Worm (Caenorhabditis elegans): ENCODE measurements around the gene tsr-1.
A peak's percentile ranks its signal among the peaks of the same experiment; 100 is the strongest.

tsr-1 gene

DNA sequence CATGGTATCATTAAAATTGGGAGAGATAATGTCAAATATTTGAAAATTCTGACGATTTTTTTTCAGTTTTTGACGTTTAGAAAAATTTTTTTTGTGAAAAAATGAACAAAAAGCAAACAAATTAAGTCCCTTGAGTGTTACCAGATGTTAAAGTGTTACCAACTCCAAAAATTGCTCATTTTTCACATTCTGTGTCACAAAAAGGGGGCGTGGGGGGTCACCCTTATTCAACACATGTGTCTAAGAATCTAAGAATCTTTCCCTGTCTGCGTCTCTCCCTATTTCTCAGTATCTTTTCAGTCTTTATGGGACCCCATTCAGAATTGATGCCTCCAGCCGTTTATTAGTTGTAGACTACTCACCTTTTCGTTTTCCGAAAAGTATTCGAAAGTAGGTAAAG is 34.2 kb downstream of the tsr-1 start:
- TF ChIP-seq snpc-4 (tag; optimal IDR thresholded peaks at IDR 0.05) (no peak), unc-55 (GFP tag; optimal IDR thresholded peaks at IDR 0.05) (no peak), blmp-1 (tag; optimal IDR thresholded peaks at IDR 0.05; ENCODE audit: insufficient read depth) (no peak)

DNA sequence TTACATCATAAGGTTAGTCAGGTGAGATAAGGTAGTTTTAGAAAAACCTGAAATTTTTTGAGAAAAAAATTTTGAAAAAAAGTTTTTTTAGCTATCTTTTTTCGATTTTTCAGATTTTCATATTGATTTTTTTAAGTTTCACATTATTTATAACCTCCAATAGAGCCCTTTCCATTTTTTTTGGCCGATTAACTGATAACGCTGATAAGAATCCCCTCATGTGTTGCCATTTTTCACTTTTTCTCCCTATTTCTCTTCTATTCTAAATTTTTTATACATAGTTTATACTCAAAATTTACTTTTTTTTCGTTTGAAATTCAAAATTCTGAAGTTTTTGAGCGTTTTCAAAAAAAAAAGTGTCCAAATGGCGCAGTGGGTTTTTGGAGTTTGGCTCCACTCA is 35.0 kb downstream of the tsr-1 start:
- TF ChIP-seq fos-1 (tag; optimal IDR thresholded peaks at IDR 0.05), result peak; percentile 21
- TF ChIP-seq lin-39 (tag; optimal IDR thresholded peaks at IDR 0.05), result no peak

DNA sequence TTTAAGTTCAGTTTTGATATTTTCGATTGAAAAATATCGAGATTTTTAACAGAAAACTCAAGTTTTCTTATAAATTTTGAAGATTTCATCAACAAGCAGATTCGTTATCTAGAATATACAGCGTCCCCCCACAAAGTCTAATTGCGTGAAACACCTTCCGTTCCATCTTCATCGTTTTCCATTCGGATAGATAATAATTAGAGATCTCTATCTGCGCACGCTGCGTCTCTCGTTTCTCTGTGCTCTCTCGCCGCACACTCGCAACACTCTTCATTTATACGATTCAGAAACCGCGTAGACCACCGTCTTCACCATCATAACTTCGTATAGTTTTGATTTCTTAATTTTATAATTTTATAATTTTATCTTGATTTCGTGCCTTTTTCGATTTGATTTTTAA is 36.4 kb downstream of the tsr-1 start:
- TF ChIP-seq nhr-25 (tag; optimal IDR thresholded peaks at IDR 0.05), result no peak
- TF ChIP-seq ceh-16 (tag; optimal IDR thresholded peaks at IDR 0.05), result peak; percentile 97
- no peak for TF ChIP-seq Y55F3AM.14 (GFP tag; optimal IDR thresholded peaks at IDR 0.05)
- no peak for TF ChIP-seq skn-1 (tag; optimal IDR thresholded peaks at IDR 0.05)
- no peak for TF ChIP-seq ZK546.5 (tag; optimal IDR thresholded peaks at IDR 0.05)
- TF ChIP-seq ztf-4 (tag; optimal IDR thresholded peaks at IDR 0.05), result no peak
- no peak for TF ChIP-seq R02D3.7 (tag; optimal IDR thresholded peaks at IDR 0.05)
- TF ChIP-seq elt-1 (tag; optimal IDR thresholded peaks at IDR 0.05), result peak; percentile 7

DNA sequence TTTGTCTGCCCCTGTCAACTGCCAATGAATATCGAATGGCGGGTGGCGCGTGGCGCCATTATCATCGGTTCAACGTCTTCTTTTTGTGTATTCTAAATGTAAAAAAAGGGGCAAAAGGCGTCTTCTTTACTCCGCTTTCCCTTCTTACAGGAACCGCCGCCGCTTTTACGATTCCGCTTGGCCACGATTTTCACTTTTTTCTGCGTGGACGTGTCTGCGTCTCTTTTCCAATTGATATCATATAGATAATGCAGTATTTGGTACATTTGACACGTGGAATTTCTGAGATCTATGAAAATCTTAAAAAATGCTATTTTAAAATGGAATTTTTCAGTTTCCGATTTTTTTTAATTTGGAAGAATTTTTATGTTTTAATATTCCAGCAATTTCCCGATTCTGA is 37.6 kb downstream of the tsr-1 start:
- TF ChIP-seq blmp-1 (tag; optimal IDR thresholded peaks at IDR 0.05; ENCODE audit: insufficient read depth) (peak; percentile 73), egl-27 (tag; optimal IDR thresholded peaks at IDR 0.05) (no peak)

DNA sequence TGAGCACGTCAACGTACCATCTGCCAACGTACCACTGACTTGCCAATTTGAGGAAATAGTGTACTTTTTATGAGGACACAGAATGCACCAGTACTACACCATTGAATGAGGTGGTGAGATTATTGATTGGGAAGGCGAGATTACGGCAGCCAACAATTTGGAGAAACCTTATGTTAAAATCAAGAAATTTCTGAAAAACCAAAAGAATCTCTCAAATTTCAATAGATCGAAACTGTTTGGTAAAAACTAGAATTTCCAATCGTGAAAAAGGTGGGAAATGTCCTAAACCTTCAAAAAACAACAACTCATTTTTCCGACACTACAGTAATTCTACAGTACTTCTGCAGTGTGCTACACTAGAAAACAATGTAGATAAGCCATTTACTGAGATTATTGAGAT is 41.2 kb downstream of the tsr-1 start, which contains the start of gene ceh-86:
TSS of gene ceh-86 (minus strand) at position 101 of the 400 bp plus-strand sequence.
- no peak for TF ChIP-seq blmp-1 (tag; optimal IDR thresholded peaks at IDR 0.05; ENCODE audit: insufficient read depth)
- TF ChIP-seq peb-1 (tag; optimal IDR thresholded peaks at IDR 0.05), result no peak
- no peak for TF ChIP-seq nhr-129 (tag; optimal IDR thresholded peaks at IDR 0.05)
- no peak for TF ChIP-seq alr-1 (tag; optimal IDR thresholded peaks at IDR 0.05)
- no peak for TF ChIP-seq nhr-10 (tag; optimal IDR thresholded peaks at IDR 0.05)
- TF ChIP-seq mab-5 (tag; optimal IDR thresholded peaks at IDR 0.05), result no peak
- no peak for TF ChIP-seq elt-1 (tag; optimal IDR thresholded peaks at IDR 0.05)
- TF ChIP-seq mdl-1 (tag; optimal IDR thresholded peaks at IDR 0.05), result no peak
- no peak for TF ChIP-seq ceh-16 (tag; optimal IDR thresholded peaks at IDR 0.05)
- no peak for TF ChIP-seq nhr-6 (tag; optimal IDR thresholded peaks at IDR 0.05)

DNA sequence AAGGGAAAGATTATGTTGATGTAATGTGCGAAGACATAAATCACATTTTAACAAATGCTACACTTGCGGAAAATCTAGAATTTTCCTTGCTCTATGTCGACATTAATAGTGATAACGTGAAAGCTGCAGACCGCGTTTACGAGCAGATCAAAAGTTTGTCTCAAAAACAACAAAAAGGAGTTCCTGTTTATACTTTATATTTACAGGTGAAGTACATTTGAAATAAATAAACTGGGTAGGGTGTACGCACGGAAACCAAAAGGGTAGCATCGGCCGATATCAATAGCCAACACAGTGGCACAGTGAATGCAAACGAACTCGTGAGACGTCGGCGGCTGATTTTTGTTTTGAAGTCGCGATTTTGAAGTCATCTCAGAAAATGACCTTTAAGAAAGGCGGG is 50.7 kb downstream of the tsr-1 start:
- TF ChIP-seq nhr-21 (tag; optimal IDR thresholded peaks at IDR 0.05) (no peak), nhr-237 (tag; optimal IDR thresholded peaks at IDR 0.05) (no peak), sem-4 (tag; optimal IDR thresholded peaks at IDR 0.05) (no peak), elt-3 (tag; optimal IDR thresholded peaks at IDR 0.05) (no peak)

DNA sequence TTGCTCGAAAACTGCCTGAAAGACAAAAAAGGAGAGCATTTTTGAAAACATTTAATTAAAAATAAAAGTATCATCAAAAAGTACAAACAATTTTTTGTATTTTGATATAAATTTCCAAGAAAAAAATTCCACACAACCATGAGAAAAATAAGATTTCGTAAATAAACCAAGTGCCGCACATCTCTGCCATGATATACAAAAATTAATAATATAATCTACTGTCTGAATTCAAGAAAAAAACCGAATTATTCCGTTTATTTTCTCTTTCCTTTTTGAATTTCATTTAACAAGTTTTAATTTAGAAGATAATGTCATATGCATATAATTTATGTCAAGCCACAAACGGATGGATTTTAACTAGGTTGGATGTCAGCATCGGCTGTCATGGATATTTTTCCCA is 51.3 kb downstream of the tsr-1 start, which contains the start of gene F42G2.2:
TSS of gene F42G2.2 (plus strand) at position 301 of the 400 bp plus-strand sequence.
- TF ChIP-seq unc-62 (GFP tag; optimal IDR thresholded peaks at IDR 0.05) (no peak), ztf-11 (tag; optimal IDR thresholded peaks at IDR 0.05) (no peak), ceh-16 (tag; optimal IDR thresholded peaks at IDR 0.05) (no peak), ztf-1 (GFP tag; conservative IDR thresholded peaks at IDR 0.05) (no peak), fos-1 (tag; optimal IDR thresholded peaks at IDR 0.05) (no peak), nhr-11 (tag; optimal IDR thresholded peaks at IDR 0.05) (no peak), sma-3 (GFP tag; optimal IDR thresholded peaks at IDR 0.05) (no peak), elt-3 (tag; optimal IDR thresholded peaks at IDR 0.05) (no peak), nhr-77 (tag; optimal IDR thresholded peaks at IDR 0.05) (no peak), Y55F3AM.14 (GFP tag; optimal IDR thresholded peaks at IDR 0.05) (no peak), lin-13 (GFP tag; optimal IDR thresholded peaks at IDR 0.05) (no peak), alr-1 (tag; optimal IDR thresholded peaks at IDR 0.05) (no peak), nhr-6 (tag; optimal IDR thresholded peaks at IDR 0.05) (no peak), ceh-82 (tag; optimal IDR thresholded peaks at IDR 0.05) (no peak), zag-1 (tag; optimal IDR thresholded peaks at IDR 0.05) (no peak), C34F6.9 (tag; optimal IDR thresholded peaks at IDR 0.05) (no peak), gmeb-1 (tag; optimal IDR thresholded peaks at IDR 0.05) (no peak), lin-39 (tag; optimal IDR thresholded peaks at IDR 0.05) (no peak), lsy-2 (tag; optimal IDR thresholded peaks at IDR 0.05) (no peak), nhr-10 (tag; optimal IDR thresholded peaks at IDR 0.05) (no peak)

Data from whole organism, L2 larva.